Worm (Caenorhabditis elegans) whole organism, L4/young adult: ENCODE results near the gene tbc-20.

ENCODE experiments used
- W03F9.2 ChIP-seq: fragments of 150-350 bp; optimal IDR thresholded peaks from 2 replicates; lab custom pipeline; 2014; ENCODE audit warnings: missing biosample characterization, missing genetic modification characterization
- dao-5 ChIP-seq: sonication (generic microtip); optimal IDR thresholded peaks from 2 replicates; lab custom pipeline; 2016; ENCODE audit warnings: missing genotype, missing genetic modification characterization, moderate library complexity, missing compliant biosample characterization
- him-1 ChIP-seq: sonication (generic microtip); optimal IDR thresholded peaks from 2 replicates; lab custom pipeline; 2016; ENCODE audit warnings: missing genotype, missing genetic modification reagents, missing genetic modification characterization, missing compliant biosample characterization

tbc-20 gene

DNA sequence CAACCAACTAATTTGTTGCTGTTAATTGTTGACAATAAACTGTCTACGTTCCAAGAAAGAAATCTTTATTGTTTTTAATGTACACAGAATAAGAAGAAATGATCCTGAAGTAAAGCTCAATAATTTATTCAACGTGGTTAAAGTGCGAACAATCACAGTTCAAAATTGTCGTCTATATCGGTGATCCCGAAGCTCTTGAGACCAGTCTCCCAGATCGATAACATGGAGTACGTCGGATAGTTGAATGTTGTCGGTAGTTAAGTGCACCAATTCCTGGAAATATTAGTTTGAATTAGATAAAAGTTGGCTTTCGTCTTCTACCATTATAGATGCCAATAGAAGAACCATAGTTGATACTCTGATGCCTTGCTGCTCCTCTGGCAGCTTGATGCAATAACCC, 17.8 kb downstream of the tbc-20 start:
- no peak for TF ChIP-seq dao-5 (tag; lab: Kevin White, UChicago)
- TF ChIP-seq W03F9.2 (tag; lab: Kevin White, UChicago) = no peak
- no peak for TF ChIP-seq him-1 (tag; lab: Kevin White, UChicago)

DNA sequence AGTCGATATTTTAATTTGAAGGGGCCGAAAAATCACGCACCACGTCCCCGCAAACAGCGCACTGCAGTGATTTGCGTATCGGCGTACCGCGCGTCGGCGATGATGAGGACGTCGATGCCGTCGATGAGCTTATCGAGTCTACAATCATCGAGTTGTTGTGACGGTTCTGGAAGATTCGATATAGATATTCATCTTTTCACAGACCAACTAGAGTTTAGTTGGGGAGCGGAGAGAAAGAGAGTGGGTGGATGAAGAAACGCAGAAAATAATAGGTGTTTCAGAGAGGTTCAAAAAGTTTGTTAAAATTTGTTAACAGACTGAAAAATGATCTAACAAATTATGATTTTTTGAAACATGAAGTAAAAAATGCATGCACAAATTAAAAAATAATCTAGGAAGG, 20.1 kb downstream of the tbc-20 start, which contains the start of gene nhr-61:
TSS of gene nhr-61 (minus strand) at position 168 of the 400 bp plus-strand sequence.
- no peak for TF ChIP-seq him-1 (tag; lab: Kevin White, UChicago)
- no peak for TF ChIP-seq W03F9.2 (tag; lab: Kevin White, UChicago)

DNA sequence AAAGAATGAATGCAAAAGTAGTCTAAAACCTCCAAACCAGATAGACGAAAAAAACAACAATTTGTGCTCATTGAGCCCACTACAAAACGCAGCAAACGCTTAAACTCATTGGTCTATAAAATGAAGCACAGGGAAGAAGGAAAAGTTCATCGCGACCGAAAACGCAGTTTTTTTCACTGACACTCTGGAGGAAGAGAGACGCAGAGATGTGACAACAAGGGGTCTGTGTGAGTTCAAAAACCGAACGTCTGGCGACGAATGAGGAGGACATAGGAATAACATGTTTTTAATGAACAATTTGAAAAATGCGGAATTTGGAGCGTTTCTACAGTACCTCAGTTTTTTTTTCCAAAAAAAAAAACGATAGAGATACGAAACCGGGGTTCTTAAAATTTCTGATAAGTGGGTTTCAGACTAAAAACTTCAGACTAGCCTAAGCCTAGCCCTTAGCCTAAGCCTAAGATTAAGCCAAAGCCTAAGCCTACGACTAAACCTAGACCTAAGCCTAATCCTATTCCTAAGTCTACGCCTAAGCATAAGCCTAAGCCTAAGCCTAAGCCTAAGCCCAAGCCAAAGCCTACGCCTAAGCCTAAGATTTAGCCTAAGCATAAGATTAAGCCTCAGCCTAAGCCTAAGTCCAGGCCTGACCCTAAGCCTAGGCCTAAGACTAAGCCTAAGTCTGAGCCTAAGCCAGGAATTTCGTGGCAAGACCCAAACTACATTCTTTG, 21.1 kb downstream of the tbc-20 start:
- TF ChIP-seq him-1 (tag; lab: Kevin White, UChicago) (no peak), W03F9.2 (tag; lab: Kevin White, UChicago) (no peak), dao-5 (tag; lab: Kevin White, UChicago) (no peak)

DNA sequence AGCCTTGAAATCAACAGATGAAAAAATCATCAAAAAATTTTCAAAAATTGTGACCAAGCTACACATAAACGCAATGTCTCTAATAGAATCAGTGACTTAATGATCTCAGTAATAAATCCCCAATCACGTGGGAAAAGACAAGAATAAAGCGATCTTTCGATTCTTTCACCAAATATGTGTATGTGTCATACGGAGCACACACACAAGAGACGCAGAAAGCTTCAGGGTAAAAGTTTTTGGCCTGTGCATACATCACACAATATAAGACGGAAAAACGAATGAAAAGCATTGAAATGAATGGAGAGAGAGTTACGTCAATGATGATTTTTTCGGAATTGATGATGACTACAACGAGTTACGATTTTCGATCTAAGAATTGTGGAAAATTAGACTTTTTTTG, 22.2 kb downstream of the tbc-20 start:
- no peak for TF ChIP-seq him-1 (tag; lab: Kevin White, UChicago)
- no peak for TF ChIP-seq dao-5 (tag; lab: Kevin White, UChicago)
- no peak for TF ChIP-seq W03F9.2 (tag; lab: Kevin White, UChicago)

DNA sequence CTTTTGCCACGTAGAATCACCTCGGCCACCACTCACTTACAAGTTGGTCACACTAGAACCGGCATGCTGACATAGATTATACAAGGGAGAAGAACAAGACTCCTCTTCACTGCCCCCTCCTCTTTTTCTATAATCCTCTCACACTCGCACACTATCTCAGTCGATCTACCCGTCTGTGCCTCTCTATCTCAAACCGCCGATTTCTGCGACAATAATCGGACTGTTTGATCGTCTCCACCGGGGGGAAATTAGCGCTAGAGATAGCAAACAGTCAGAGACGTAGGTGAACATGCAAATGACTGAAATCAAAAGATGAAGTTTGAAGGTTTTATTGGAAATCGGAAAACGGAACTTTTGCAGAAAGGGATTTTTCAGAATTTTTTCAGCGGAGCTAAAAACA, 24.1 kb downstream of the tbc-20 start:
- no peak for TF ChIP-seq dao-5 (tag; lab: Kevin White, UChicago)
- no peak for TF ChIP-seq W03F9.2 (tag; lab: Kevin White, UChicago)
- TF ChIP-seq him-1 (tag; lab: Kevin White, UChicago) = no peak

DNA sequence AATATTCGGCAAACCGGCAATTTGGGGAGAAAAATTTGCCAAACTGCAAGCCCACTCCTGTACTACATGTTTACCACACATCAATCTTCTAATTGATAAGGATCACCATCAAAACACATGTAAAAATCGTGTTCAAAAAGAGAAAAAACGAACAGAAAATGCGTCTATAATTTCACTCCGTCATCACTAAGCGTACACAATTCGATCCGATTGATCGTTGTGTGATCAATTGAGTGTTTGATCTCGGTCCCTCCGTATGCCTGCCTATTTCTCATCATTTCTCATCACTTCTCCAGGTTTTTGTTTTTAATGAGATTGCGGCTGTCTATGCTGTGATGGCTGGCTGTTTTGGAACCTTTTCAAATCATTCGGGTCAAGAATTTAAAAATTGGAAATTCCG, 27.1 kb downstream of the tbc-20 start:
- TF ChIP-seq dao-5 (tag; lab: Kevin White, UChicago) = no peak
- no peak for TF ChIP-seq him-1 (tag; lab: Kevin White, UChicago)
- no peak for TF ChIP-seq W03F9.2 (tag; lab: Kevin White, UChicago)

DNA sequence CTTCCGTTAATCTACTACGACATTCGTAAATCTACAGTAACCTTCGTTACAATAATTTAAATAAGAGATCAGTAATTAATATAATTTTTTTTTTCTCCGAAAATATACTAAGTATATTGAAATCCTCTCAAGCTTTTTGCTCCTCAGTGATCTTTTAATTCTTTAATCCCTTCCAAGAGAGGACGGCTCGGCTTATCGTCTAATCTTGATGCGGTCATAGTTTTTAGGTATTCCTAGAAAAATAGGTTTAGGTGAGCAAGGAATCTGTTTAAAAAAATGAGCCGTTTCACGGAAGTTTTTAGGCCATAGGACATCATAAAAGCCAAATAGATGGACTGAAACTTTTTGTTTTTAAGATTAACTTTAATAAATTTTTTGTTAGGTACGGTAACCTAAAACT, 33.8 kb downstream of the tbc-20 start:
- no peak for TF ChIP-seq dao-5 (tag; lab: Kevin White, UChicago)
- no peak for TF ChIP-seq him-1 (tag; lab: Kevin White, UChicago)
- no peak for TF ChIP-seq W03F9.2 (tag; lab: Kevin White, UChicago)

DNA sequence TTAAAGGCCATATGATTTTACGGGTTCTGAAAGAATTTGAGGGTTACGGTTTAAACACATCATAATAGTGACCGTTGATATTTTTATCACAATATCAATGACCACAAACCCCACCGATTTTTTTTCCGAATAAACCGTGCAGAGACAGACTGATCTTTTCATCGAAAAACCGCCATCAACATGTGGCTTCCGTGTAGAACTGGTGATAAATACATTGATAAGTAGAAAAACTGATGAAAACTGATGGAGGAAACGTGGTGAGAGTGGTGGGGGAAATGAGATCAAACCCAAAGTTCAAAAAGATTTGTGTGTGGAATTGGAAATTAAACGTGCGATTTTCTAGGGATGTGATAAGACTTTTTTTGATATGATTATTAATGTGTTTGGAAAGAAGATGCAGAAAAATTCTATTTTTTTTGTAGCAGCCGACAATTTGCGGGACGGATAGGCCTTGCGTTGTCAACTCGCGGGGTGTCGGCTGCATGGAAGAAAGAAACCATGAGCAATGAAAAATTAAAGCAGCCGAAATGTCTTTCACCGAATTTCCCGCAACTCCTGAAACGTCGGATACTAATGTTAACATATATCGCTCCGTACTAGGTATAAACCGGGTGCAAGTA, 40.4 kb downstream of the tbc-20 start:
- TF ChIP-seq dao-5 (tag; lab: Kevin White, UChicago) = no peak
- TF ChIP-seq him-1 (tag; lab: Kevin White, UChicago) = no peak
- no peak for TF ChIP-seq W03F9.2 (tag; lab: Kevin White, UChicago)

DNA sequence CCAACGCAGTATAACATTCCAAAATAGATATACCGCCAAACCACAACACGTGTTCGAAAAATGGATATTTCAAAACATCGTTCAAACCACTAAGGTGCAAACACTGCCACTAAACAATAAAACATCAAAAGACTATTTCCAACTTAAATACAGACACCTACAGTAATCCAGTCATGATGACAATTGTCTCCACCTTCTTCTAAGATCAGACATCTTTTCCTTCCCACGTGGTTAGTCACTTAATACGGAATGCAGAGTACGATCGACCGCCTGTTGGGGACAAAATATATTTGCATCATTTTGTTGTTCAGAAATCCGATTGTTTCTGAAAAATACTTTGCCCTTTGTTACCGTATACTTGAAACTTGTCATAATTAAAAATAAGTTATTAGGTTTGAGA, 43.0 kb downstream of the tbc-20 start:
- TF ChIP-seq W03F9.2 (tag; lab: Kevin White, UChicago) (no peak), dao-5 (tag; lab: Kevin White, UChicago) (no peak), him-1 (tag; lab: Kevin White, UChicago) (no peak)

DNA sequence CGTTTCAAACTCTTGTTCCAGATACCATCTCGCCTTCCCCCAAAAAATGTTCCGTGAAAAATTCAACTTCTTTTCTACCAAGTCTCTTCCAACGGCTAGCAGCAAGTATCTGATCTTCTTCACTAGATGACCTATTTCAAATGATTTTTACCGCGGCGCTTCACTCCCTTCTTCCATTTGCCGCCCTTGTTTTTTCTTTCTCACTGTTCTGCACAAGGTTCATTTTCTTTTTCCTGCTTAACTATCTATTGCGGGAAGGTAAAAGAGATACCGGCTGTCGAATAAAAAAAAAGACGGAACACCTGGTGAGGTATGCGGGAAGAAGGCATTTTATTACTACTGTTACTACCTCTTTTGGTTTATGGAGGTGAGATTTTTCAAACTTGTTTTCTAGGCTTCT, 44.7 kb downstream of the tbc-20 start, which contains the start of gene cdh-7:
TSS of gene cdh-7 (plus strand) at position 214 of the 400 bp plus-strand sequence.
- no peak for TF ChIP-seq him-1 (tag; lab: Kevin White, UChicago)
- TF ChIP-seq dao-5 (tag; lab: Kevin White, UChicago) = no peak

DNA sequence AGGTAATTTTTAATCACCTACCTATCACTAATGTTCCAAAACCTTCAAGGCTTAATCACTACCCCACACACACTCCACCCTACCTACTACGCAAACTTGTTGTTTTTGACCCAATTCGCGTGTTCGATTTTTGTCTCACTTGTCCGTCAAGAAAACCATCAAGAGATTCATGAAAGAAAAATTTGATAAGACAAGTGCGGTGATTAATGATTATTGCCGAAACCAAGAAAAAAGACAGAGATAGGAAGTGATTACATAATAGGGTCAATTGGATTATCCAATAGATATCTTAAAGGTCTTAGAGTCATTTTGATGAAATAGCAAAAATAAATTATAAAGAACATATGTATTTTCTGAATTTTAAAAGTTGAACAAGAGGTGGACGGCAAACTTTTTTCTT, 46.0 kb downstream of the tbc-20 start:
- no peak for TF ChIP-seq dao-5 (tag; lab: Kevin White, UChicago)
- no peak for TF ChIP-seq W03F9.2 (tag; lab: Kevin White, UChicago)
- no peak for TF ChIP-seq him-1 (tag; lab: Kevin White, UChicago)

DNA sequence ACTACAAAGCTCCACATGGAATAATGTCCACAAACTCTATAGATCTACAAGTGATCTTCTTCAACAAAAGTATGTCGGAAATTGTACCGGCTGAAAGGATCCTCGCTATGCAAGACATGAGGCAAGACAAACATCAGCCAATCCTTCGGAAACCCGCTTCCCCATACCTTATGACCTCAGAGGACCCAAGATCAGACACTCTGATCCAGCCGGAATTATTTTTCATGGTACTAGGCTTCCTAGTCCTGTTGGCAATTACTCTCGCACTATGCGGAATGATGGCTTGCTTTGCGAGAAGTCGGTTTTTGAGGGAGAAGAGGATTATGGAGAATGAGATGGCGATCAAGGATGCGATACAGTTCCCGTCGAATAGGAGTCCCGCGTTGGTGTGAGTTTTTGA, 51.6 kb downstream of the tbc-20 start:
- TF ChIP-seq dao-5 (tag; lab: Kevin White, UChicago) = no peak
- no peak for TF ChIP-seq him-1 (tag; lab: Kevin White, UChicago)
- no peak for TF ChIP-seq W03F9.2 (tag; lab: Kevin White, UChicago)
